Worm (Caenorhabditis elegans) whole organism, L4 larva: Measurements from ENCODE around the gene F36G3.2.

Experiments
- F26F4.8 ChIP-seq: fragments of 200-800 bp; sonication (Bioruptor generic); conservative IDR thresholded peaks from 2 replicates; pipeline ENCODE4 v1.3.6; 2022; ENCODE audit warnings: missing genetic modification characterization, missing compliant biosample characterization
- Y5F2A.4 ChIP-seq: fragments of 200-800 bp; sonication (Bioruptor generic); optimal IDR thresholded peaks from 2 replicates; lab custom pipeline; 2018; ENCODE audit warnings: mild to moderate bottlenecking, missing genetic modification characterization, missing compliant biosample characterization
- hif-1 ChIP-seq, 2 experiments: sonication (generic microtip); optimal IDR thresholded peaks; 2 replicates each; lab custom pipeline; 2016 to 2017; ENCODE audit warnings: missing compliant biosample characterization in 2 of 2, missing genetic modification characterization in 2 of 2, missing genetic modification reagents in 2 of 2, missing genotype in 2 of 2, mild to moderate bottlenecking in 1 of 2
- mep-1 ChIP-seq: fragments of 150-350 bp; sonication (generic microtip); optimal IDR thresholded peaks from 3 replicates; lab custom pipeline; 2014; ENCODE audit warnings: missing biosample characterization, missing genetic modification characterization
- nhr-11 ChIP-seq: fragments of 150-350 bp; optimal IDR thresholded peaks from 2 replicates; lab custom pipeline; 2014; ENCODE audit warnings: missing biosample characterization, missing genetic modification characterization
- snpc-4 ChIP-seq: fragments of 150-350 bp; optimal IDR thresholded peaks from 2 replicates; lab custom pipeline; 2014; ENCODE audit warnings: missing biosample characterization, missing genetic modification characterization
- unc-62 ChIP-seq, 3 experiments: fragments of 150-350 bp in 1 of 3; sonication (generic microtip); optimal IDR thresholded peaks in 2 of 3; peaks in 1 of 3; 1 replicate in 1 of 3; 2 replicates in 2 of 3; lab custom pipeline; 2014 to 2017; ENCODE audit warnings: missing biosample characterization in 3 of 3, missing genetic modification characterization in 3 of 3, missing genetic modification reagents in 3 of 3, missing genotype in 1 of 3

DNA sequence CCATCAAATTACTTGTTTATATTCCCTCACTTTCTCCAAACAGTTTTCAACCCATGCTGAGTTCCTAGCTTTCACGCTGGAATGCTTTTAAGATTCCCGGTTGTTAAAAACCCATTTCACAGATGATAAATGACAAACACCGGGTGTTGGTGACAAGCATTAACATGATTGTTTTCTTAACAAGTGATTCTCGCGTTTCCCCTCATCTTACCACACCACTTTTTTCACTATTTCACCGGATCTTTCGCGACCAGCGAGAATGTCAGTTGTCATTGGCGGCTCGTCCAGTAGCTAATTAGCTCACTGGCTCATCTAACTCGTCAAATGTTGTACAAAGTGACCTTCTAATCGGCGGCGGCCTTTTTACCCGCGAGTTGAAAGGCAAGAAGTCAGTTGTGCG is 48.0 kb upstream of the F36G3.2 start:
- no peak for TF ChIP-seq Y5F2A.4 (GFP tag; lab: Kevin White, UChicago)
- TF ChIP-seq nhr-11 (tag; lab: Kevin White, UChicago): no peak
- TF ChIP-seq mep-1 (tag; lab: Kevin White, UChicago): no peak
- TF ChIP-seq F26F4.8 (GFP tag; lab: Robert Waterston, UW): no peak
- no peak for TF ChIP-seq snpc-4 (tag; lab: Kevin White, UChicago)
- no peak for TF ChIP-seq hif-1 (tag; optimal IDR thresholded peaks at IDR 0.05; lab: Kevin White, UChicago)
- TF ChIP-seq unc-62 (GFP tag; optimal IDR thresholded peaks at IDR 0.05 in 1 of 2; lab: Kevin White, UChicago): peak in 1 of 2 experiments; percentile 87
- TF ChIP-seq unc-62 (tag; optimal IDR thresholded peaks at IDR 0.05; lab: Kevin White, UChicago): no peak
